Worm (Caenorhabditis elegans): ENCODE measurements around the gene F36H12.3.

DNA sequence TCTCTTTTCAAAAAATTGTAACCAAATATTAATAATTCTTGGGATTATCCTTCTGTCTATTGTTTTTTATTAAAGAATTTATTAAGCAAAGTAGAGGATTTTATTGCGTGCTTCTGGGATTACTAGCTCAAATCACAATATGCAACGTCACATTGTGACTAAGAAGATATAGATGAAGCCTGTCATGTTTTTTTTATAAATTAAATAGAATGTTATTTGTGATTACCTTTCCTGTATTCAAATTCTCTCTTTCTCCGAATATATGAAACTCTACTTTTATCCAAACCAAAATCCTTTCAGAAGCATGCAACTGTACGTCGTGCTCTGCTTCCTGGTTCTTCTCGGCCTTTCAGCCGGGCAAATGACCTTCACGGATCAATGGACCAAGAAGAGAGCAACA lies 17.9 kb downstream of the F36H12.3 start, which contains the start of gene nlp-47:
- TF ChIP-seq nfya-1 (tag; optimal IDR thresholded peaks at IDR 0.05): no peak
- TF ChIP-seq odd-2 (tag; optimal IDR thresholded peaks at IDR 0.05): no peak
- no peak for TF ChIP-seq eyg-1 (tag; optimal IDR thresholded peaks at IDR 0.05)
- no peak for TF ChIP-seq ahr-1 (tag; optimal IDR thresholded peaks at IDR 0.05)
- TF ChIP-seq ceh-31 (tag; optimal IDR thresholded peaks at IDR 0.05): no peak
- no peak for TF ChIP-seq npax-4 (tag; optimal IDR thresholded peaks at IDR 0.05)
- TF ChIP-seq ref-2 (tag; optimal IDR thresholded peaks at IDR 0.05): no peak
- no peak for TF ChIP-seq nhr-11 (tag; optimal IDR thresholded peaks at IDR 0.05)
- TF ChIP-seq T23F11.4 (GFP tag; optimal IDR thresholded peaks at IDR 0.05): no peak
- TF ChIP-seq pqm-1 (tag; optimal IDR thresholded peaks at IDR 0.05): no peak
- TF ChIP-seq pha-2 (tag; optimal IDR thresholded peaks at IDR 0.05): no peak

Measured in whole organism, late embryonic.